Fruit fly (Drosophila melanogaster) whole organism, prepupa: ENCODE results near the gene janA.

Experiments used
- CG32006 ChIP-seq: fragments of 200-800 bp; sonication (Bioruptor generic); optimal IDR thresholded peaks from 3 replicates; lab custom pipeline; 2017; ENCODE audit warnings: missing biosample characterization, mild to moderate bottlenecking, missing genetic modification characterization
- Eip78C ChIP-seq: fragments of 200-800 bp; sonication (Bioruptor generic); peaks from one replicate; lab custom pipeline; 2016; ENCODE audit warnings: missing biosample characterization, missing genetic modification characterization
- eg ChIP-seq: fragments of 200-800 bp; sonication (Bioruptor generic); IDR thresholded peaks from 3 replicates; pipeline ENCODE4 v1.3.6; 2022; ENCODE audit warnings: missing biosample characterization, missing genetic modification characterization
- spab ChIP-seq: fragments of 200-800 bp; sonication (Bioruptor generic); optimal IDR thresholded peaks from 2 replicates; lab custom pipeline; 2017; ENCODE audit warnings: missing biosample characterization, mild to moderate bottlenecking, missing genetic modification characterization, missing genetic modification reagents

DNA sequence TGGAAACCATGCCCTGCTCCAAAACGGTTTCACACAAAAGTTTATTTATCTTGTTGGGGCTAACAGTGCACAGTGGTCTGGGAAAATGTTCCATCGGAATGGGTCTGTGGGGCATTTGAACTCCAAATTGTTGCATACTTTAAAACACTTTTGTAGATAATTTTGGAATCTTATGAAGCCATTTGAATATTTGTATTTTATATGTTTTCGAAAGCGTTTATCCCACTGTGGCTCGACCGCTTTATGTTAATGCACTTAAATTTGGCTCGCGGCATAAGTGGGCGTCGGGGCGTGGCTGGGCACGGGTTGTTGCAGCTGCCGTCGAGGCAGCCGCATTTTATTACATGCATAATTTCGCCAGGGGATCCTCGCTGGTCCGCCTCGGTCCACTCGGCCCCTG lies 32.5 kb upstream of the janA start:
- TF ChIP-seq Eip78C (GFP tag; lab: Kevin White, UChicago): peak; percentile 75
- TF ChIP-seq spab: no peak
- TF ChIP-seq CG32006: peak; percentile 32
- peak; percentile 75 for TF ChIP-seq eg
